Fruit fly (Drosophila melanogaster) whole organism, embryonic: ENCODE data around the gene CG32163.

Source experiments
- Aef1 ChIP-seq: fragments of 200-800 bp; sonication (Bioruptor generic); IDR thresholded peaks from 3 replicates; pipeline ENCODE4 v1.3.6; 2022; ENCODE audit warnings: missing biosample characterization, missing genetic modification characterization
- Blimp-1 ChIP-seq: fragments of 200-800 bp; sonication (Bioruptor generic); optimal IDR thresholded peaks from 3 replicates; lab custom pipeline; 2018; ENCODE audit warnings: missing biosample characterization, missing genetic modification characterization, mild to moderate bottlenecking, moderate library complexity, missing genetic modification reagents
- CG10321 ChIP-seq: fragments of 200-800 bp; sonication (Bioruptor generic); IDR thresholded peaks from 2 replicates; pipeline ENCODE4 v1.3.6; 2022; ENCODE audit warnings: missing biosample characterization, missing genetic modification characterization
- CG10979 ChIP-seq: fragments of 200-800 bp; sonication (Bioruptor generic); optimal IDR thresholded peaks from 2 replicates; lab custom pipeline; 2018; ENCODE audit warnings: missing biosample characterization, mild to moderate bottlenecking, missing genetic modification characterization, moderate library complexity
- CG11504 ChIP-seq: fragments of 200-800 bp; sonication (Bioruptor generic); optimal IDR thresholded peaks from 3 replicates; lab custom pipeline; 2019; ENCODE audit warnings: missing biosample characterization, mild to moderate bottlenecking, missing genetic modification characterization, moderate library complexity
- CG1233 ChIP-seq: fragments of 200-800 bp; sonication (Bioruptor generic); optimal IDR thresholded peaks from 4 replicates; lab custom pipeline; 2018; ENCODE audit warnings: missing biosample characterization, mild to moderate bottlenecking, missing genetic modification characterization
- CG16863 ChIP-seq: fragments of 200-800 bp; sonication (Bioruptor generic); optimal IDR thresholded peaks from 3 replicates; lab custom pipeline; 2016; ENCODE audit warnings: missing biosample characterization, missing genetic modification characterization
- CG17361 ChIP-seq: fragments of 200-800 bp; sonication (Bioruptor generic); IDR thresholded peaks from 3 replicates; pipeline ENCODE4 v1.3.6; 2022; ENCODE audit warnings: missing biosample characterization, missing genetic modification characterization
- CG17912 ChIP-seq: fragments of 200-800 bp; sonication (Bioruptor generic); optimal IDR thresholded peaks from 2 replicates; lab custom pipeline; 2018; ENCODE audit warnings: missing biosample characterization, mild to moderate bottlenecking, missing genetic modification characterization
- CG2116 ChIP-seq: fragments of 200-800 bp; sonication (Bioruptor generic); optimal IDR thresholded peaks from 3 replicates; lab custom pipeline; 2018; ENCODE audit warnings: missing biosample characterization, mild to moderate bottlenecking, missing genetic modification characterization
- CG2199 ChIP-seq: fragments of 200-800 bp; sonication (Bioruptor generic); IDR thresholded peaks from 3 replicates; pipeline ENCODE4 v1.3.6; 2022; ENCODE audit warnings: missing biosample characterization, missing genetic modification characterization
- CG3065 ChIP-seq: fragments of 200-800 bp; sonication (Bioruptor generic); optimal IDR thresholded peaks from 2 replicates; lab custom pipeline; 2016; ENCODE audit warnings: missing biosample characterization, missing genetic modification characterization
- CG3163 ChIP-seq: fragments of 200-800 bp; sonication (Bioruptor generic); optimal IDR thresholded peaks from 3 replicates; lab custom pipeline; 2016; ENCODE audit warnings: missing biosample characterization, missing genetic modification characterization
- CG32532 ChIP-seq: fragments of 200-800 bp; sonication (Bioruptor generic); IDR thresholded peaks from 2 replicates; pipeline ENCODE4 v1.3.6; 2022; ENCODE audit warnings: missing biosample characterization, missing genetic modification characterization
- CG33213 ChIP-seq: fragments of 200-800 bp; sonication (Bioruptor generic); optimal IDR thresholded peaks from 3 replicates; lab custom pipeline; 2016; ENCODE audit warnings: missing biosample characterization, missing genetic modification characterization
- CG4424 ChIP-seq: fragments of 200-800 bp; sonication (Bioruptor generic); optimal IDR thresholded peaks from 3 replicates; lab custom pipeline; 2016; ENCODE audit warnings: missing biosample characterization, missing genetic modification characterization
- CG4730 ChIP-seq: fragments of 200-800 bp; sonication (Bioruptor generic); IDR thresholded peaks from 2 replicates; pipeline ENCODE4 v1.3.6; 2022; ENCODE audit warnings: missing biosample characterization, missing genetic modification characterization
- CG4854 ChIP-seq: fragments of 200-800 bp; sonication (Bioruptor generic); optimal IDR thresholded peaks from 2 replicates; lab custom pipeline; 2016; ENCODE audit warnings: missing biosample characterization, missing genetic modification characterization, inconsistent platforms
- CG6654 ChIP-seq: fragments of 200-800 bp; sonication (Bioruptor generic); optimal IDR thresholded peaks from 2 replicates; lab custom pipeline; 2017; ENCODE audit warnings: missing biosample characterization, mild to moderate bottlenecking, missing genetic modification characterization
- CG6683 ChIP-seq: fragments of 200-800 bp; sonication (Bioruptor generic); optimal IDR thresholded peaks from 2 replicates; lab custom pipeline; 2017; ENCODE audit warnings: missing biosample characterization, mild to moderate bottlenecking, missing genetic modification characterization, missing genetic modification reagents
- CG7372 ChIP-seq: fragments of 200-800 bp; sonication (Bioruptor generic); IDR thresholded peaks from 2 replicates; pipeline ENCODE4 v1.3.6; 2022; ENCODE audit warnings: missing biosample characterization, missing genetic modification characterization
- CG9437 ChIP-seq: fragments of 200-800 bp; sonication (Bioruptor generic); optimal IDR thresholded peaks from 2 replicates; lab custom pipeline; 2018; ENCODE audit warnings: missing biosample characterization, mild to moderate bottlenecking, missing genetic modification characterization
- Gug ChIP-seq: fragments of 200-800 bp; sonication (Bioruptor generic); IDR thresholded peaks from 4 replicates; pipeline ENCODE4 v1.3.6; 2022; ENCODE audit warnings: missing biosample characterization, missing genetic modification characterization
- H2.0 ChIP-seq: fragments of 200-800 bp; sonication (Bioruptor generic); IDR thresholded peaks from 2 replicates; pipeline ENCODE4 v1.3.6; 2022; ENCODE audit warnings: missing biosample characterization, missing genetic modification characterization
- HHEX ChIP-seq: fragments of 200-800 bp; sonication (Bioruptor generic); optimal IDR thresholded peaks from 3 replicates; lab custom pipeline; 2017; ENCODE audit warnings: missing biosample characterization, mild to moderate bottlenecking, missing genetic modification characterization, missing genetic modification reagents
- Hmr ChIP-seq: fragments of 200-800 bp; sonication (Bioruptor generic); optimal IDR thresholded peaks from 3 replicates; lab custom pipeline; 2017; ENCODE audit warnings: mild to moderate bottlenecking, missing biosample characterization, missing genetic modification reagents, missing genetic modification characterization
- Jarid2 ChIP-seq: fragments of 200-800 bp; sonication (Bioruptor generic); optimal IDR thresholded peaks from 3 replicates; lab custom pipeline; 2017; ENCODE audit warnings: mild to moderate bottlenecking, missing biosample characterization, missing genetic modification reagents, missing genetic modification characterization
- Med ChIP-seq: fragments of 200-800 bp; sonication (Bioruptor generic); peaks from one replicate; lab custom pipeline; 2016; ENCODE audit warnings: missing biosample characterization, missing genetic modification characterization, mild to moderate bottlenecking, inconsistent platforms, moderate library complexity
- Mes4 ChIP-seq: fragments of 200-800 bp; sonication (Bioruptor generic); optimal IDR thresholded peaks from 2 replicates; lab custom pipeline; 2016; ENCODE audit warnings: missing biosample characterization, missing genetic modification characterization
- Side ChIP-seq: fragments of 200-800 bp; sonication (Bioruptor generic); optimal IDR thresholded peaks from 2 replicates; lab custom pipeline; 2016; ENCODE audit warnings: missing biosample characterization, missing genetic modification characterization
- Six4 ChIP-seq: fragments of 200-800 bp; sonication (Bioruptor generic); optimal IDR thresholded peaks from 2 replicates; lab custom pipeline; 2016; ENCODE audit warnings: missing biosample characterization, missing genetic modification characterization
- bowl ChIP-seq: fragments of 200-800 bp; sonication (Bioruptor generic); IDR thresholded peaks from 2 replicates; pipeline ENCODE4 v1.3.6; 2022; ENCODE audit warnings: missing biosample characterization, missing genetic modification characterization
- cato ChIP-seq: fragments of 200-800 bp; sonication (Bioruptor generic); optimal IDR thresholded peaks from 2 replicates; lab custom pipeline; 2016; ENCODE audit warnings: missing biosample characterization, missing genetic modification characterization, borderline replicate concordance
- cg ChIP-seq: fragments of 200-800 bp; sonication (Bioruptor generic); optimal IDR thresholded peaks from 3 replicates; lab custom pipeline; 2019; ENCODE audit warnings: missing biosample characterization, mild to moderate bottlenecking, missing genetic modification characterization, moderate library complexity
- dm ChIP-seq: fragments of 200-800 bp; sonication (Bioruptor generic); optimal IDR thresholded peaks from 3 replicates; lab custom pipeline; 2016; ENCODE audit warnings: missing biosample characterization, missing genetic modification characterization
- gem ChIP-seq: fragments of 200-800 bp; sonication (Bioruptor generic); optimal IDR thresholded peaks from 2 replicates; lab custom pipeline; 2019; ENCODE audit warnings: missing biosample characterization, mild to moderate bottlenecking, missing genetic modification characterization, moderate library complexity
- grn ChIP-seq: fragments of 200-800 bp; sonication (Bioruptor generic); optimal IDR thresholded peaks from 3 replicates; lab custom pipeline; 2017; ENCODE audit warnings: missing biosample characterization, missing genetic modification characterization
- h ChIP-seq: fragments of >200 bp; optimal IDR thresholded peaks from 2 replicates; lab custom pipeline; 2017
- jumu ChIP-seq: fragments of 200-800 bp; sonication (Bioruptor generic); optimal IDR thresholded peaks from 3 replicates; lab custom pipeline; 2016; ENCODE audit warnings: missing biosample characterization, missing genetic modification characterization
- ken ChIP-seq: fragments of 200-800 bp; sonication (Bioruptor generic); IDR thresholded peaks from 3 replicates; pipeline ENCODE4 v1.3.6; 2022; ENCODE audit warnings: missing biosample characterization, missing genetic modification characterization
- oc ChIP-seq: fragments of 200-800 bp; sonication (Bioruptor generic); optimal IDR thresholded peaks from 2 replicates; lab custom pipeline; 2018; ENCODE audit warnings: missing biosample characterization, mild to moderate bottlenecking, missing genetic modification characterization, moderate library complexity
- p53 ChIP-seq: fragments of 200-800 bp; sonication (Bioruptor generic); optimal IDR thresholded peaks from 2 replicates; lab custom pipeline; 2016; ENCODE audit warnings: missing biosample characterization, missing genetic modification characterization
- sc ChIP-seq, 3 experiments: fragments of >200 bp in 2 of 3; fragments of 200-800 bp in 1 of 3; sonication (Bioruptor generic) in 1 of 3; optimal IDR thresholded peaks; 2 replicates in 2 of 3; 3 replicates in 1 of 3; lab custom pipeline; 2017; ENCODE audit warnings: mild to moderate bottlenecking in 1 of 3, missing biosample characterization in 1 of 3, missing genetic modification characterization in 1 of 3, missing genetic modification reagents in 1 of 3
- sens-2 ChIP-seq: fragments of 200-800 bp; sonication (Bioruptor generic); IDR thresholded peaks from 2 replicates; pipeline ENCODE4 v1.3.6; 2022; ENCODE audit warnings: missing biosample characterization, missing genetic modification characterization
- tap ChIP-seq: fragments of 200-800 bp; optimal IDR thresholded peaks from 3 replicates; lab custom pipeline; 2019; ENCODE audit warnings: missing biosample characterization, mild to moderate bottlenecking, missing genetic modification characterization, moderate library complexity
- twi ChIP-seq: fragments of 200-800 bp; optimal IDR thresholded peaks from 2 replicates; lab custom pipeline; 2019; ENCODE audit warnings: missing biosample characterization, mild to moderate bottlenecking, missing genetic modification characterization, moderate library complexity
- vvl ChIP-seq: fragments of 200-800 bp; sonication (Bioruptor generic); IDR thresholded peaks from 2 replicates; pipeline ENCODE4 v1.3.6; 2022; ENCODE audit warnings: missing biosample characterization, missing genetic modification characterization
- yki ChIP-seq: fragments of >200 bp; optimal IDR thresholded peaks from 3 replicates; lab custom pipeline; 2018
- zf30C ChIP-seq: fragments of 200-800 bp; sonication (Bioruptor generic); optimal IDR thresholded peaks from 3 replicates; lab custom pipeline; 2018; ENCODE audit warnings: missing biosample characterization, mild to moderate bottlenecking, missing genetic modification characterization

Gene CG32163

dm6 chr3L:16546159-16546558 lies 40.8 kb upstream of the CG32163 start:
- no peak for TF ChIP-seq Mes4 (GFP tag; lab: Kevin White, UChicago)
- peak; percentile 93 for TF ChIP-seq Blimp-1 (GFP tag; lab: Kevin White, UChicago)
- TF ChIP-seq CG33213 (GFP tag; lab: Kevin White, UChicago) = no peak
- TF ChIP-seq oc = peak; percentile 0
- TF ChIP-seq CG2199 = no peak
- TF ChIP-seq Jarid2 (GFP tag; lab: Kevin White, UChicago) = no peak
- TF ChIP-seq twi (tag; lab: Kevin White, UChicago) = no peak

- TF ChIP-seq sc (optimal IDR thresholded peaks at IDR 0.05; lab: Kevin White, UChicago) (no peak), sc (GFP tag; optimal IDR thresholded peaks at IDR 0.05; lab: Kevin White, UChicago) (no peak), cg (GFP tag; lab: Kevin White, UChicago) (no peak), CG2116 (GFP tag; lab: Kevin White, UChicago) (no peak), sens-2 (GFP tag; lab: Robert Waterston, UW) (no peak), CG4424 (no peak), Side (GFP tag; lab: Kevin White, UChicago) (no peak), dm (GFP tag; lab: Kevin White, UChicago) (no peak), CG17361 (GFP tag; lab: Robert Waterston, UW) (no peak), CG7372 (GFP tag; lab: Robert Waterston, UW) (no peak), CG6654 (no peak)
Observed at dm6 chr3L:16556523-16556922, 30.4 kb upstream of the CG32163 start, which contains the start of gene CG4229. Gene CG4229, plus strand, starts transcription at chr3L:16556823.

- no peak for TF ChIP-seq CG4854 (GFP tag; lab: Kevin White, UChicago)
- no peak for TF ChIP-seq zf30C
- no peak for TF ChIP-seq Gug
- TF ChIP-seq cato = no peak
- TF ChIP-seq bowl (GFP tag; lab: Robert Waterston, UW) = no peak
- TF ChIP-seq Hmr (GFP tag; lab: Kevin White, UChicago) = peak; percentile 25
- TF ChIP-seq h (lab: Kevin White, UChicago) = no peak
- 0 out of 2 replicates have a peak, but pooled peaks have one; percentile 6 for TF ChIP-seq vvl (GFP tag; lab: Robert Waterston, UW)
- TF ChIP-seq ken = no peak
- no peak for TF ChIP-seq CG3065 (GFP tag; lab: Kevin White, UChicago)
- TF ChIP-seq CG10321 (GFP tag; lab: Robert Waterston, UW) = no peak
- TF ChIP-seq CG6683 = no peak
- no peak for TF ChIP-seq CG10979 (tag; lab: Kevin White, UChicago)
- TF ChIP-seq yki = no peak
- no peak for TF ChIP-seq p53 (GFP tag; lab: Kevin White, UChicago)
- TF ChIP-seq CG9437 (GFP tag; lab: Kevin White, UChicago) = no peak
- no peak for TF ChIP-seq H2.0 (GFP tag; lab: Robert Waterston, UW)
- TF ChIP-seq CG1233 (GFP tag; lab: Kevin White, UChicago) = no peak
- TF ChIP-seq CG16863 (GFP tag; lab: Kevin White, UChicago) = no peak
- TF ChIP-seq CG11504 (tag; lab: Kevin White, UChicago) = no peak
- no peak for TF ChIP-seq CG17912 (GFP tag; lab: Kevin White, UChicago)
- no peak for TF ChIP-seq sc (optimal IDR thresholded peaks at IDR 0.05; lab: Kevin White, UChicago)
- TF ChIP-seq sc (GFP tag; optimal IDR thresholded peaks at IDR 0.05; lab: Kevin White, UChicago) = no peak
- TF ChIP-seq CG4730 (GFP tag; lab: Robert Waterston, UW) = no peak
- no peak for TF ChIP-seq HHEX (GFP tag; lab: Kevin White, UChicago)
- no peak for TF ChIP-seq CG3163 (GFP tag; lab: Kevin White, UChicago)
- TF ChIP-seq oc = no peak
- TF ChIP-seq Med (GFP tag; lab: Kevin White, UChicago) = no peak
- TF ChIP-seq gem = no peak
- no peak for TF ChIP-seq jumu (GFP tag; lab: Kevin White, UChicago)
- TF ChIP-seq Aef1 (GFP tag; lab: Robert Waterston, UW) = no peak
- TF ChIP-seq grn (GFP tag; lab: Kevin White, UChicago) = no peak
- no peak for TF ChIP-seq Six4 (GFP tag; lab: Kevin White, UChicago)
- peak; percentile 49; the same call in 1 of the 2 replicates for TF ChIP-seq CG32532 (GFP tag; lab: Robert Waterston, UW)
- TF ChIP-seq tap (tag; lab: Kevin White, UChicago) = no peak
Observed at dm6 chr3L:16563361-16563760, 23.6 kb upstream of the CG32163 start.
